Fruit fly (Drosophila melanogaster): Measurements from ENCODE around the gene Cpr78E.

DNA sequence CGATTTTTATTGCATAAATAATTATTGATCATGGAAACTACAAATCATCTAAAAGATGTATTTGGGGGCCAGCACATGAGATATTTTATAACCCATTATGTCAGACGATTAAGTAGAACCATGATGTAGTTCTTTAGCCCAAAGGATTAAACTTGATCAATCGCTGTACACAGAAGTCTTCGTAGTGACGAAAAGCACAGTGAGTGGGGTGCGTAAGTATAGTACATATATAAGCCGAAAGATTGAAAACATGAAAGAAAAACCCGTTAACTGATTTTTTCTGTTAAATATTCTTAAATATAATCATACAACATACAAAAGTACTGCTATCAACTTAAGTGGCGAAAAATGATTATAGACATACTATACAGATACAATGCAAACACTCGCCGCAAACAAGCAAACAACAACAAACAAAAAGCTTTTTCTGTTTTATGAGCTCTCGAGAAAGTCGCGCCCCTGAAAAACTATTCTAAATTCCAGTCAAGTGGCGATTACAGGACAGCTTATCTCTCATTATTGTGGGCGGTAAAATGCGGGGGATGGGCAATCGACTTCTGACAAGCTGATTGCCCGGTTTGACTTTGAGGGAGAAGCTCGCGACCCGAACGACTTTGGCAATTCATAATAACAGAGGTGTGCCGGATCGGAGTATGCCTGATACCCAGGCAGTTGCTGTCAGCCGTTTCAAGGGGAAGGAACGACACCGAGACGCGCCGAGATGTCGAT, 30.4 kb downstream of the Cpr78E start, which contains the start of gene CG32444:
- TF ChIP-seq usp (GFP tag; optimal IDR thresholded peaks at IDR 0.05) (no peak), CG8478 (optimal IDR thresholded peaks at IDR 0.05) (no peak), EcR (GFP tag; optimal IDR thresholded peaks at IDR 0.05) (no peak), Dll (optimal IDR thresholded peaks at IDR 0.05) (no peak), psq (optimal IDR thresholded peaks at IDR 0.05) (no peak)
